Fruit fly (Drosophila melanogaster): ENCODE data around the gene CG45012.

CG45012 gene

DNA sequence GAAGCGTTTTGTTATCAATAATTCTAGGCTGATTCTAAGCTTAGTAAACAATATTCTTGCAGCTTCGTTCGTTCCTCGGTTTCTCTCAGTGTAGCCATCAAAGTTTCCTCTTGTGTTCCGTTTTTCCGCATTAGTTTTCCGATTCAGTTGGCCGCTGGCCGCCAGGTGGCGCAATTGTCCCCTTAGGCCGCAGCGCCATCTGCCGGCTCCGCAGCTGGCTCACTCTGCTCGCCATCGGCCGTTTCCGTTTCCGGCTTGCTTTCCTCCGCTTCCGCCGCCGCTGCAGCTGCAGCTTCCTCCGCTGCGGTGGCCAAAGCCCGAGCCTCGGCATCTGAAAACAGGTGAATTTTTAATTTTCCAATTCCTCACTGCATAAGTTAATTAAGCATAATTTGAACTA, 18.0 kb upstream of the CG45012 start (continued):
- peak; percentile 90 for TF ChIP-seq ind (GFP tag; optimal IDR thresholded peaks at IDR 0.05)
- TF ChIP-seq ranshi (GFP tag; IDR thresholded peaks at IDR 0.05), result peak; percentile 89
- TF ChIP-seq crol (GFP tag; IDR thresholded peaks at IDR 0.05), result peak; percentile 90
- peak; percentile 74 for TF ChIP-seq psq (GFP tag; optimal IDR thresholded peaks at IDR 0.05)
- TF ChIP-seq mld (GFP tag; IDR thresholded peaks at IDR 0.05; ENCODE audit: partially characterized antibody), result no peak
- TF ChIP-seq CG12299 (tag; optimal IDR thresholded peaks at IDR 0.05), result peak; percentile 72
- TF ChIP-seq tio (GFP tag; optimal IDR thresholded peaks at IDR 0.05), result peak; percentile 81
- peak; percentile 74 for TF ChIP-seq CG15073 (GFP tag; optimal IDR thresholded peaks at IDR 0.05)
- peak; percentile 89 to 90 for TF ChIP-seq Pdp1 (GFP tag; optimal IDR thresholded peaks at IDR 0.05)
- peak; percentile 97 for TF ChIP-seq CG4328 (GFP tag; optimal IDR thresholded peaks at IDR 0.05)
- TF ChIP-seq tx (GFP tag; optimal IDR thresholded peaks at IDR 0.05), result peak; percentile 75
- TF ChIP-seq CG10274 (GFP tag; optimal IDR thresholded peaks at IDR 0.05), result peak; percentile 92
- peak; percentile 96 for TF ChIP-seq Awh (GFP tag; IDR thresholded peaks at IDR 0.05)
- peak; percentile 90 for TF ChIP-seq CG32532 (GFP tag; IDR thresholded peaks at IDR 0.05)
- TF ChIP-seq fd96Cb (tag; optimal IDR thresholded peaks at IDR 0.05), result peak; percentile 84
- peak; percentile 73 for TF ChIP-seq CG10147 (GFP tag; optimal IDR thresholded peaks at IDR 0.05)
- TF ChIP-seq sr (GFP tag; IDR thresholded peaks at IDR 0.05), result peak; percentile 95; the same call in 2 of the 3 replicates
- TF ChIP-seq nerfin-2 (GFP tag; IDR thresholded peaks at IDR 0.05; ENCODE audit: partially characterized antibody), result no peak
- TF ChIP-seq pho (GFP tag; optimal IDR thresholded peaks at IDR 0.05), result peak; percentile 69
- peak; percentile 24 for TF ChIP-seq gfzf (GFP tag; optimal IDR thresholded peaks at IDR 0.05)
- no peak for TF ChIP-seq amos (GFP tag; IDR thresholded peaks at IDR 0.05; ENCODE audit: partially characterized antibody)
- TF ChIP-seq CG3281 (GFP tag; optimal IDR thresholded peaks at IDR 0.05), result peak; percentile 95
- peak; percentile 52 for TF ChIP-seq MESR4 (GFP tag; optimal IDR thresholded peaks at IDR 0.05)
- TF ChIP-seq CG12071 (GFP tag; optimal IDR thresholded peaks at IDR 0.05), result peak; percentile 97
- TF ChIP-seq Abd-B (GFP tag; optimal IDR thresholded peaks at IDR 0.05), result peak; percentile 60
- TF ChIP-seq Stat92E (GFP tag; optimal IDR thresholded peaks at IDR 0.05), result no peak
- peak; percentile 88 for TF ChIP-seq ttk (GFP tag; IDR thresholded peaks at IDR 0.05)
- peak in 1 of 2 experiments; percentile 49 for TF ChIP-seq Hr78 (GFP tag; optimal IDR thresholded peaks at IDR 0.05)
- TF ChIP-seq cg (GFP tag; optimal IDR thresholded peaks at IDR 0.05), result no peak
- peak; percentile 75 for TF ChIP-seq CG4360 (GFP tag; IDR thresholded peaks at IDR 0.05)
- peak; percentile 56 for TF ChIP-seq CG9215 (GFP tag; IDR thresholded peaks at IDR 0.05)
- TF ChIP-seq CG31224 (GFP tag; IDR thresholded peaks at IDR 0.05), result peak; percentile 68
- peak; percentile 97 for TF ChIP-seq CG11723 (GFP tag; optimal IDR thresholded peaks at IDR 0.05)
- peak; percentile 74 for TF ChIP-seq fd3F (GFP tag; optimal IDR thresholded peaks at IDR 0.05)
- peak; percentile 73; the same call in 2 of the 3 replicates for TF ChIP-seq C15 (GFP tag; IDR thresholded peaks at IDR 0.05)
- peak in 1 of 3 experiments; percentile 78 for TF ChIP-seq lola (GFP tag; optimal IDR thresholded peaks at IDR 0.05)
- TF ChIP-seq CG6765 (GFP tag; optimal IDR thresholded peaks at IDR 0.05), result peak; percentile 98
- peak; percentile 79 for TF ChIP-seq Max (GFP tag; optimal IDR thresholded peaks at IDR 0.05)
- TF ChIP-seq grau (tag; optimal IDR thresholded peaks at IDR 0.05), result peak; percentile 83
- TF ChIP-seq knrl (GFP tag; IDR thresholded peaks at IDR 0.05; ENCODE audit: partially characterized antibody), result 0 out of 3 replicates have a peak, but pooled peaks have one; percentile 7
- TF ChIP-seq CG8388 (GFP tag; optimal IDR thresholded peaks at IDR 0.05), result peak; percentile 90
- TF ChIP-seq h (optimal IDR thresholded peaks at IDR 0.05), result peak; percentile 52
- TF ChIP-seq Dfd (GFP tag; optimal IDR thresholded peaks at IDR 0.05), result no peak
- peak; percentile 95 for TF ChIP-seq CG17829 (tag; optimal IDR thresholded peaks at IDR 0.05)
- no peak for TF ChIP-seq Doc3 (GFP tag; IDR thresholded peaks at IDR 0.05; ENCODE audit: partially characterized antibody)
- peak; percentile 91 for TF ChIP-seq Elba2 (GFP tag; optimal IDR thresholded peaks at IDR 0.05)
- peak; percentile 89 for TF ChIP-seq CG14050 (GFP tag; IDR thresholded peaks at IDR 0.05)
- peak; percentile 82 for TF ChIP-seq CG4282 (GFP tag; optimal IDR thresholded peaks at IDR 0.05)
- TF ChIP-seq HLH54F (GFP tag; optimal IDR thresholded peaks at IDR 0.05), result peak; percentile 76

All from whole organism, embryonic.